Fruit fly (Drosophila melanogaster) whole organism, prepupa: ENCODE measurements around the gene CG4911.

Experiments used
- Blimp-1 ChIP-seq: fragments of 200-800 bp; sonication (Bioruptor generic); optimal IDR thresholded peaks from 3 replicates; lab custom pipeline; 2017; ENCODE audit warnings: missing biosample characterization, missing genetic modification characterization, mild to moderate bottlenecking, moderate library complexity, missing genetic modification reagents
- CG10631 ChIP-seq: fragments of 200-800 bp; sonication (Bioruptor generic); optimal IDR thresholded peaks from 2 replicates; lab custom pipeline; 2016; ENCODE audit warnings: missing biosample characterization, missing genetic modification characterization
- CG11294 ChIP-seq: fragments of 200-800 bp; sonication (Bioruptor generic); IDR thresholded peaks from 2 replicates; pipeline ENCODE4 v1.3.6; 2022; ENCODE audit warnings: missing biosample characterization, missing genetic modification characterization
- CG11902 ChIP-seq: fragments of 200-800 bp; sonication (Bioruptor generic); optimal IDR thresholded peaks from 3 replicates; lab custom pipeline; 2016; ENCODE audit warnings: missing biosample characterization, missing genetic modification characterization
- CG15336 ChIP-seq: fragments of 200-800 bp; sonication (Bioruptor generic); IDR thresholded peaks from 2 replicates; pipeline ENCODE4 v1.3.6; 2022; ENCODE audit warnings: missing biosample characterization, missing genetic modification characterization
- CG3032 ChIP-seq: fragments of 200-800 bp; optimal IDR thresholded peaks from 2 replicates; lab custom pipeline; 2019; ENCODE audit warnings: missing biosample characterization, mild to moderate bottlenecking, missing genetic modification characterization, moderate library complexity
- CG31627 ChIP-seq: fragments of 200-800 bp; sonication (Bioruptor generic); optimal IDR thresholded peaks from 3 replicates; lab custom pipeline; 2016; ENCODE audit warnings: missing biosample characterization, missing genetic modification characterization
- CG32006 ChIP-seq: fragments of 200-800 bp; sonication (Bioruptor generic); optimal IDR thresholded peaks from 3 replicates; lab custom pipeline; 2017; ENCODE audit warnings: missing biosample characterization, mild to moderate bottlenecking, missing genetic modification characterization
- CG3919 ChIP-seq: fragments of 200-800 bp; sonication (Bioruptor generic); optimal IDR thresholded peaks from 3 replicates; lab custom pipeline; 2016; ENCODE audit warnings: missing biosample characterization, missing genetic modification characterization
- CG4318 ChIP-seq: fragments of 200-800 bp; sonication (Bioruptor generic); optimal IDR thresholded peaks from 3 replicates; lab custom pipeline; 2017; ENCODE audit warnings: missing biosample characterization, mild to moderate bottlenecking, missing genetic modification characterization
- CG6276 ChIP-seq: fragments of 200-800 bp; sonication (Bioruptor generic); optimal IDR thresholded peaks from 2 replicates; lab custom pipeline; 2017; ENCODE audit warnings: missing biosample characterization, mild to moderate bottlenecking, missing genetic modification characterization
- CG6792 ChIP-seq: fragments of 200-800 bp; sonication (Bioruptor generic); optimal IDR thresholded peaks from 3 replicates; lab custom pipeline; 2016; ENCODE audit warnings: missing biosample characterization, missing genetic modification characterization
- CG6808 ChIP-seq: fragments of 200-800 bp; sonication (Bioruptor generic); optimal IDR thresholded peaks from 3 replicates; lab custom pipeline; 2017; ENCODE audit warnings: missing biosample characterization, missing genetic modification characterization, mild to moderate bottlenecking, moderate library complexity, missing genetic modification reagents
- CG7368 ChIP-seq: fragments of 200-800 bp; sonication (Bioruptor generic); optimal IDR thresholded peaks from 3 replicates; lab custom pipeline; 2016; ENCODE audit warnings: missing biosample characterization, missing genetic modification characterization
- CG8119 ChIP-seq: fragments of 200-800 bp; sonication (Bioruptor generic); IDR thresholded peaks from 3 replicates; pipeline ENCODE4 v1.3.6; 2022; ENCODE audit warnings: missing biosample characterization, missing genetic modification characterization
- CG8319 ChIP-seq: fragments of 200-800 bp; sonication (Bioruptor generic); optimal IDR thresholded peaks from 3 replicates; lab custom pipeline; 2016; ENCODE audit warnings: missing biosample characterization, missing genetic modification characterization
- CG8632 ChIP-seq: fragments of 200-800 bp; sonication (Bioruptor generic); optimal IDR thresholded peaks from 3 replicates; lab custom pipeline; 2016; ENCODE audit warnings: missing biosample characterization, missing genetic modification characterization
- CG9139 ChIP-seq: fragments of 200-800 bp; sonication (Bioruptor generic); optimal IDR thresholded peaks from 3 replicates; lab custom pipeline; 2017; ENCODE audit warnings: missing biosample characterization, mild to moderate bottlenecking, missing genetic modification characterization
- Eip75B ChIP-seq: fragments of 200-800 bp; sonication (Bioruptor generic); optimal IDR thresholded peaks from 3 replicates; lab custom pipeline; 2016; ENCODE audit warnings: missing biosample characterization, missing genetic modification characterization
- Eip78C ChIP-seq: fragments of 200-800 bp; sonication (Bioruptor generic); peaks from one replicate; lab custom pipeline; 2016; ENCODE audit warnings: missing biosample characterization, missing genetic modification characterization
- Eip93F ChIP-seq: fragments of 200-800 bp; sonication (Bioruptor generic); optimal IDR thresholded peaks from 2 replicates; lab custom pipeline; 2016; ENCODE audit warnings: missing biosample characterization, mild to moderate bottlenecking, missing genetic modification characterization
- Ets96B ChIP-seq: fragments of 200-800 bp; optimal IDR thresholded peaks from 2 replicates; lab custom pipeline; 2019; ENCODE audit warnings: missing biosample characterization, mild to moderate bottlenecking, missing genetic modification characterization, moderate library complexity
- Gug ChIP-seq: fragments of 200-800 bp; sonication (Bioruptor generic); IDR thresholded peaks from 2 replicates; pipeline ENCODE4 v1.3.6; 2022; ENCODE audit warnings: missing biosample characterization, missing genetic modification characterization
- Hr38 ChIP-seq: sonication (Bioruptor generic); optimal IDR thresholded peaks from 2 replicates; lab custom pipeline; 2016; ENCODE audit warnings: missing biosample characterization, missing genetic modification characterization
- Hr39 ChIP-seq: fragments of 200-800 bp; sonication (Bioruptor generic); optimal IDR thresholded peaks from 2 replicates; lab custom pipeline; 2016; ENCODE audit warnings: missing biosample characterization, missing genetic modification characterization
- Hr4 ChIP-seq: fragments of 200-800 bp; sonication (Bioruptor generic); optimal IDR thresholded peaks from 3 replicates; lab custom pipeline; 2016; ENCODE audit warnings: missing biosample characterization, missing genetic modification characterization
- Met ChIP-seq: fragments of 200-800 bp; sonication (Bioruptor generic); optimal IDR thresholded peaks from 3 replicates; lab custom pipeline; 2016; ENCODE audit warnings: missing biosample characterization, missing genetic modification characterization
- Smox ChIP-seq: fragments of 200-800 bp; sonication (Bioruptor generic); optimal IDR thresholded peaks from 3 replicates; lab custom pipeline; 2016; ENCODE audit warnings: missing biosample characterization, missing genetic modification characterization
- Sox102F ChIP-seq: fragments of 200-800 bp; sonication (Bioruptor generic); optimal IDR thresholded peaks from 2 replicates; lab custom pipeline; 2016; ENCODE audit warnings: missing biosample characterization, mild to moderate bottlenecking, missing genetic modification characterization
- Sox15 ChIP-seq: fragments of 200-800 bp; sonication (Bioruptor generic); optimal IDR thresholded peaks from 3 replicates; lab custom pipeline; 2016; ENCODE audit warnings: missing biosample characterization, missing genetic modification characterization
- achi ChIP-seq: fragments of 200-800 bp; sonication (Bioruptor generic); optimal IDR thresholded peaks from 3 replicates; lab custom pipeline; 2016; ENCODE audit warnings: missing biosample characterization, missing genetic modification characterization
- acj6 ChIP-seq: fragments of 200-800 bp; sonication (Bioruptor generic); optimal IDR thresholded peaks from 3 replicates; lab custom pipeline; 2016; ENCODE audit warnings: missing biosample characterization, missing genetic modification characterization
- cyc ChIP-seq: fragments of 200-800 bp; sonication (Bioruptor generic); optimal IDR thresholded peaks from 3 replicates; lab custom pipeline; 2016; ENCODE audit warnings: missing biosample characterization, missing genetic modification characterization
- dac ChIP-seq: fragments of 200-800 bp; sonication (Bioruptor generic); optimal IDR thresholded peaks from 2 replicates; lab custom pipeline; 2017; ENCODE audit warnings: missing biosample characterization, mild to moderate bottlenecking, missing genetic modification characterization
- dsx ChIP-seq: fragments of 200-800 bp; optimal IDR thresholded peaks from 3 replicates; lab custom pipeline; 2019; ENCODE audit warnings: missing biosample characterization, mild to moderate bottlenecking, missing genetic modification characterization, moderate library complexity; ENCODE audit not compliant: poor library complexity, severe bottlenecking
- eg ChIP-seq: fragments of 200-800 bp; sonication (Bioruptor generic); IDR thresholded peaks from 3 replicates; pipeline ENCODE4 v1.3.6; 2022; ENCODE audit warnings: missing biosample characterization, missing genetic modification characterization
- esn ChIP-seq: fragments of 200-800 bp; sonication (Bioruptor generic); optimal IDR thresholded peaks from 2 replicates; lab custom pipeline; 2016; ENCODE audit warnings: missing biosample characterization, mild to moderate bottlenecking, missing genetic modification characterization, moderate library complexity
- fd59A ChIP-seq: fragments of 200-800 bp; sonication (Bioruptor generic); optimal IDR thresholded peaks from 2 replicates; lab custom pipeline; 2017; ENCODE audit warnings: missing biosample characterization, mild to moderate bottlenecking, missing genetic modification characterization, missing genetic modification reagents
- fd85E ChIP-seq: fragments of 200-800 bp; sonication (Bioruptor generic); optimal IDR thresholded peaks from 3 replicates; lab custom pipeline; 2016; ENCODE audit warnings: missing biosample characterization, missing genetic modification characterization
- lz ChIP-seq: fragments of 200-800 bp; sonication (Bioruptor generic); optimal IDR thresholded peaks from 3 replicates; lab custom pipeline; 2016; ENCODE audit warnings: missing biosample characterization, missing genetic modification characterization
- pdm3 ChIP-seq: fragments of 200-800 bp; sonication (Bioruptor generic); optimal IDR thresholded peaks from 3 replicates; lab custom pipeline; 2016; ENCODE audit warnings: missing biosample characterization, missing genetic modification characterization
- salr ChIP-seq, 2 experiments: fragments of 200-800 bp; sonication (Bioruptor generic); optimal IDR thresholded peaks; 3 replicates each; lab custom pipeline; 2016 to 2018; ENCODE audit warnings: missing biosample characterization in 2 of 2, missing genetic modification characterization in 2 of 2, mild to moderate bottlenecking in 1 of 2
- spab ChIP-seq: fragments of 200-800 bp; sonication (Bioruptor generic); optimal IDR thresholded peaks from 2 replicates; lab custom pipeline; 2017; ENCODE audit warnings: missing biosample characterization, mild to moderate bottlenecking, missing genetic modification characterization, missing genetic modification reagents
- ss ChIP-seq, 2 experiments: fragments of 200-800 bp; sonication (Bioruptor generic); optimal IDR thresholded peaks; 2 replicates in 1 of 2; 3 replicates in 1 of 2; lab custom pipeline; 2017 to 2018; ENCODE audit warnings: mild to moderate bottlenecking in 2 of 2, missing biosample characterization in 2 of 2, missing genetic modification characterization in 2 of 2, moderate library complexity in 1 of 2
- svp ChIP-seq: fragments of 200-800 bp; sonication (Bioruptor generic); peaks from one replicate; lab custom pipeline; 2016; ENCODE audit warnings: missing biosample characterization, missing genetic modification characterization
- topi ChIP-seq: fragments of 200-800 bp; sonication (Bioruptor generic); optimal IDR thresholded peaks from 3 replicates; lab custom pipeline; 2016; ENCODE audit warnings: missing biosample characterization, missing genetic modification characterization
- vri ChIP-seq: fragments of 200-800 bp; sonication (Bioruptor generic); optimal IDR thresholded peaks from 3 replicates; lab custom pipeline; 2016; ENCODE audit warnings: missing biosample characterization, mild to moderate bottlenecking, missing genetic modification characterization

Gene CG4911

dm6 chr3L:9033537-9033936, 39.0 kb downstream of the CG4911 start (continued):
- TF ChIP-seq CG8319 (no peak), Ets96B (peak; percentile 43), pdm3 (GFP tag; lab: Kevin White, UChicago) (peak; percentile 10), cyc (GFP tag; lab: Kevin White, UChicago) (peak; percentile 48), vri (GFP tag; lab: Kevin White, UChicago) (peak; percentile 12), CG10631 (GFP tag; lab: Kevin White, UChicago) (peak; percentile 40), CG8632 (GFP tag; lab: Kevin White, UChicago) (peak; percentile 31), Smox (peak; percentile 50), achi (GFP tag; lab: Kevin White, UChicago) (peak; percentile 45), CG4318 (GFP tag; lab: Kevin White, UChicago) (no peak), ss (GFP tag; optimal IDR thresholded peaks at IDR 0.05; lab: Kevin White, UChicago) (peak in 1 of 2 experiments; percentile 45), Hr4 (GFP tag; lab: Kevin White, UChicago) (no peak), CG15336 (GFP tag; lab: Robert Waterston, UW) (peak; percentile 39; the same call in 1 of the 2 replicates), CG3919 (GFP tag; lab: Kevin White, UChicago) (peak; percentile 59), topi (peak; percentile 39), Met (GFP tag; lab: Kevin White, UChicago) (peak; percentile 51), Blimp-1 (GFP tag; lab: Kevin White, UChicago) (peak; percentile 20), svp (GFP tag; lab: Kevin White, UChicago) (peak; percentile 76), CG9139 (no peak), CG32006 (peak; percentile 26), CG11902 (peak; percentile 51), dac (GFP tag; lab: Kevin White, UChicago) (no peak), esn (peak; percentile 66), fd59A (GFP tag; lab: Kevin White, UChicago) (peak; percentile 2), Hr39 (GFP tag; lab: Kevin White, UChicago) (peak; percentile 36), CG8119 (GFP tag; lab: Robert Waterston, UW) (no peak), eg (GFP tag; lab: Robert Waterston, UW) (no peak), CG3032 (tag; lab: Kevin White, UChicago) (peak; percentile 47), Sox102F (GFP tag; lab: Kevin White, UChicago) (peak; percentile 15)

- no peak for TF ChIP-seq Eip75B (GFP tag; lab: Kevin White, UChicago)
- TF ChIP-seq CG8632 (GFP tag; lab: Kevin White, UChicago), result no peak
- TF ChIP-seq dac (GFP tag; lab: Kevin White, UChicago), result no peak
- no peak for TF ChIP-seq eg (GFP tag; lab: Robert Waterston, UW)
- TF ChIP-seq acj6 (GFP tag; lab: Kevin White, UChicago), result no peak
- TF ChIP-seq CG3919 (GFP tag; lab: Kevin White, UChicago), result no peak
- TF ChIP-seq fd85E, result no peak
- peak; percentile 38 for TF ChIP-seq Met (GFP tag; lab: Kevin White, UChicago)
- TF ChIP-seq CG6276 (GFP tag; lab: Kevin White, UChicago), result no peak
- TF ChIP-seq esn, result peak; percentile 17
- TF ChIP-seq Hr39 (GFP tag; lab: Kevin White, UChicago), result no peak
- TF ChIP-seq CG15336 (GFP tag; lab: Robert Waterston, UW), result no peak
- TF ChIP-seq salr (GFP tag; optimal IDR thresholded peaks at IDR 0.05; lab: Kevin White, UChicago), result no peak
- no peak for TF ChIP-seq CG11294 (GFP tag; lab: Robert Waterston, UW)
- TF ChIP-seq Eip78C, result peak; percentile 34
- TF ChIP-seq Hr38 (GFP tag; lab: Kevin White, UChicago), result no peak
- no peak for TF ChIP-seq CG7368 (GFP tag; lab: Kevin White, UChicago)
- TF ChIP-seq CG6792 (GFP tag; lab: Kevin White, UChicago), result no peak
- TF ChIP-seq topi, result peak; percentile 23
- 0 out of 3 replicates have a peak, but pooled peaks have one; percentile 26 for TF ChIP-seq CG8119 (GFP tag; lab: Robert Waterston, UW)
- TF ChIP-seq Hr4 (GFP tag; lab: Kevin White, UChicago), result no peak
- peak; percentile 46 for TF ChIP-seq svp (GFP tag; lab: Kevin White, UChicago)
- peak; percentile 20 for TF ChIP-seq Smox
- no peak for TF ChIP-seq lz
- no peak for TF ChIP-seq Gug (GFP tag; lab: Robert Waterston, UW)
- TF ChIP-seq CG31627 (GFP tag; lab: Kevin White, UChicago), result peak; percentile 5
- no peak for TF ChIP-seq CG11902
- TF ChIP-seq Ets96B, result no peak
- TF ChIP-seq CG10631 (GFP tag; lab: Kevin White, UChicago), result no peak
- no peak for TF ChIP-seq ss (GFP tag; optimal IDR thresholded peaks at IDR 0.05; lab: Kevin White, UChicago)
- no peak for TF ChIP-seq CG8319
- TF ChIP-seq spab (GFP tag; lab: Kevin White, UChicago), result no peak
- TF ChIP-seq CG6808 (GFP tag; lab: Kevin White, UChicago), result no peak
- no peak for TF ChIP-seq Sox15 (GFP tag; lab: Kevin White, UChicago)
- TF ChIP-seq CG4318 (GFP tag; lab: Kevin White, UChicago), result no peak
- TF ChIP-seq achi (GFP tag; lab: Kevin White, UChicago), result no peak
- no peak for TF ChIP-seq Eip93F (GFP tag; lab: Kevin White, UChicago)
- TF ChIP-seq Sox102F (GFP tag; lab: Kevin White, UChicago), result no peak
- TF ChIP-seq dsx (GFP tag; lab: Kevin White, UChicago), result no peak
Measured at dm6 chr3L:9032871-9033270, 39.7 kb downstream of the CG4911 start.
